Worm (Caenorhabditis elegans): ENCODE measurements around the gene srx-51.

DNA sequence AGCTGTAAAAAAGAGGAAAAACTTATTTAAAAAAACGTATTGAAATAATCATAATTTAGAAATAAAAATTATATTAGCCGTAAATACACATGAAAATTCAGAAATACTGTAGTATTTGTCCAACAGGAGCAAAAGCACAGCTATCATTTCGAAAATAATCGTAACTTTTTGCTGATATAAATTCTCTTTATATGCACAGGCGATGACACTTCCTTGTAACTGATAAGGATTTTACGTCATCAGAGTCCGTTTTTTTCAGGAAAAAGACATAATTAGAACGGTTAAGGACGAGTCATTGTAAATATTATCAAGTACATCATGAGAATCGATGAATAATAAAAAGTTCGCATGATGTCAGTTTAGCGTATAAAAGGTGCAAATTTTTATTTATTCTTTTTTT is 41.7 kb downstream of the srx-51 start:
- TF ChIP-seq nhr-77 (tag; optimal IDR thresholded peaks at IDR 0.05), result no peak
- no peak for TF ChIP-seq fkh-10 (GFP tag; optimal IDR thresholded peaks at IDR 0.05)
- TF ChIP-seq fkh-2 (tag; optimal IDR thresholded peaks at IDR 0.05), result no peak
- no peak for TF ChIP-seq nhr-23 (tag; optimal IDR thresholded peaks at IDR 0.05)
- no peak for TF ChIP-seq nhr-76 (tag; optimal IDR thresholded peaks at IDR 0.05)
- no peak for TF ChIP-seq snpc-4 (tag; optimal IDR thresholded peaks at IDR 0.05)
- no peak for TF ChIP-seq unc-62 (GFP tag; optimal IDR thresholded peaks at IDR 0.05)
- TF ChIP-seq pha-4 (tag; optimal IDR thresholded peaks at IDR 0.05), result no peak
- no peak for TF ChIP-seq sea-2 (GFP tag; optimal IDR thresholded peaks at IDR 0.05)
- no peak for TF ChIP-seq elt-3 (tag; optimal IDR thresholded peaks at IDR 0.05)
- TF ChIP-seq ztf-11 (tag; optimal IDR thresholded peaks at IDR 0.05), result no peak
- peak; percentile 63 for TF ChIP-seq pqm-1 (tag; optimal IDR thresholded peaks at IDR 0.05)
- no peak for TF ChIP-seq egl-27 (tag; optimal IDR thresholded peaks at IDR 0.05)
- no peak for TF ChIP-seq fos-1 (tag; optimal IDR thresholded peaks at IDR 0.05)
